Fruit fly (Drosophila melanogaster): ENCODE measurements around the gene primo-2.

The primo-2 gene

DNA sequence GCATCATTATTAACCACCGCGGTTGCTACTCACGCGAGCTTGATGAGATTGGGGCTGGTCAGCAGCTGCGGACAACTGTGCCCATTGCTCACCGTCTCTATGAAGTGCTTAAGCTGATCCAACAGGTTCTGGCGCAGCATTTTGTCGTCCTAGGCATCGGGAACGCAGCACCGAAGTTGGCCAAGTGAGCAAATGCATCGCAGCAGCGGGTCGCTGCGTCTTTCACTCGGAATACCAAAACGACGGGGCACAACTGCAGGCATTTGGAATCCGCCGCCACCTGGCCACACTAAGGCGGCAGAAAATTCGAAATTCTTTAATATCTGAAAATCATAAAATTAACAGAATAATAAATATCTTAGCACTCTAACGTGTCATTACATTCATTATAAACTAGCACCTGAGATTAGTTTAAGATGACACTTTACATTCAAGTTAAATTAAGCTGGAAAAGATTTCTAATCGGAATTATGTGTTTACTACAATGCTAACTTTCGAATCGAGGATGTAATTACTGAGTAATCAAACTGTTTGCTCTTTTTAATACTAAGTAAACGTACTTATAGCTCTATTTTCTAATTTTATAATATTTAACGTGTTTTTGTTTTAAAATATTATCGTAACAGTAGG lies 28.5 kb downstream of the primo-2 start:
- TF ChIP-seq h (GFP tag; optimal IDR thresholded peaks at IDR 0.05) (no peak), woc (GFP tag; optimal IDR thresholded peaks at IDR 0.05) (no peak), ey (GFP tag; optimal IDR thresholded peaks at IDR 0.05) (no peak)

dm6 chr3R:13676137-13677086 lies 35.2 kb downstream of the primo-2 start, which contains the start of the genes Lkb1 and CG9588:
TSS of gene Lkb1 (plus strand) at chr3R:13676549.
TSS of gene CG9588 (minus strand) at chr3R:13676681.
- TF ChIP-seq fru (GFP tag; optimal IDR thresholded peaks at IDR 0.05) (peak; percentile 69), psq (GFP tag; optimal IDR thresholded peaks at IDR 0.05) (peak; percentile 56), OdsH (GFP tag; optimal IDR thresholded peaks at IDR 0.05) (peak; percentile 66), h (GFP tag; optimal IDR thresholded peaks at IDR 0.05) (peak; percentile 56), woc (GFP tag; optimal IDR thresholded peaks at IDR 0.05) (no peak), HLH106 (tag; optimal IDR thresholded peaks at IDR 0.05) (peak; percentile 27), Hnf4 (GFP tag; optimal IDR thresholded peaks at IDR 0.05) (no peak), sv (GFP tag; optimal IDR thresholded peaks at IDR 0.05) (peak; percentile 39), sage (GFP tag; optimal IDR thresholded peaks at IDR 0.05) (no peak), foxo (GFP tag; optimal IDR thresholded peaks at IDR 0.05) (peak in 1 of 2 experiments; percentile 80), Vsx2 (GFP tag; optimal IDR thresholded peaks at IDR 0.05; ENCODE audit: partially characterized antibody) (no peak), ey (GFP tag; optimal IDR thresholded peaks at IDR 0.05) (peak; percentile 77), jim (GFP tag; optimal IDR thresholded peaks at IDR 0.05) (peak; percentile 51), Hr83 (GFP tag; optimal IDR thresholded peaks at IDR 0.05; ENCODE audit: poor library complexity, severe bottlenecking) (peak; percentile 53), rgr (GFP tag; optimal IDR thresholded peaks at IDR 0.05) (peak; percentile 62), Sp1 (GFP tag; optimal IDR thresholded peaks at IDR 0.05) (peak; percentile 13), br (GFP tag; optimal IDR thresholded peaks at IDR 0.05) (peak; percentile 66), Rel (GFP tag; optimal IDR thresholded peaks at IDR 0.05) (no peak), Rel (tag; optimal IDR thresholded peaks at IDR 0.05) (peak; percentile 79)

DNA sequence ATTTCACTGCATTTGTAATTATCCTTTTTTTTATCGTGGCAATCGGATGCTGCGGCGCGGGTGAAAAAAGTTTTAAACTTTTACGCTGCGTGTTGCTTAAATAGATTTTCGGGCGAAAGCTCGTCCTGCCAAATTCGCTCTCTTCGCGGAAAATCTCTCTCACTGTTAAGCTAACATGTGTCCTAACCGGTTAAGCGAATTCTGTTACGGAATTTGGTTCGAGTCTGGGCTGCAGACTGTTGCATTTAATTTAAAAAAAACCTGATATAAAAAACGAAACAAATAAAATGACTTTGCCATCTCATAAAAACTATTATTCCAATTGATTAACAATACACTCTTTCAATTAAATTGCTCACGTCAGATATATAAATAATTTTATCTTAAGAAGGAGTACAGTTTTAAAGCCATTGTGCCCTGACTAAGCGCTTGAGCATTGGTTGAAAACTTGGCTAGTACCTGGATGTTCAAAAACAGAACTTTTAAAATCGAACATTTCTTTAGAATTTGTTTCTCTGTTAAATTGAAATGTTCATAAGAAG lies 37.1 kb downstream of the primo-2 start, which contains the start of gene Task6:
TSS of gene Task6 (minus strand) at position 51 of the 542 bp plus-strand sequence.
- TF ChIP-seq Myc (optimal IDR thresholded peaks at IDR 0.05) (peak; percentile 73), N (GFP tag; optimal IDR thresholded peaks at IDR 0.05) (no peak), Dfd (GFP tag; optimal IDR thresholded peaks at IDR 0.05) (no peak)

dm6 chr3R:13672898-13673297 lies 38.7 kb downstream of the primo-2 start:
- TF ChIP-seq Hr78 (GFP tag; optimal IDR thresholded peaks at IDR 0.05) (no peak), jim (GFP tag; optimal IDR thresholded peaks at IDR 0.05) (no peak), Mio (GFP tag; optimal IDR thresholded peaks at IDR 0.05) (no peak), CG32264 (GFP tag; optimal IDR thresholded peaks at IDR 0.05) (no peak), Dif (GFP tag; optimal IDR thresholded peaks at IDR 0.05; ENCODE audit: partially characterized antibody) (no peak), foxo (GFP tag; optimal IDR thresholded peaks at IDR 0.05) (no peak), h (GFP tag; optimal IDR thresholded peaks at IDR 0.05) (no peak), dmrt93B (GFP tag; optimal IDR thresholded peaks at IDR 0.05) (no peak), dsf (GFP tag; optimal IDR thresholded peaks at IDR 0.05; ENCODE audit: borderline replicate concordance) (no peak), Hnf4 (GFP tag; optimal IDR thresholded peaks at IDR 0.05) (no peak)

dm6 chr3R:13665992-13666391 lies 45.6 kb downstream of the primo-2 start:
- no peak for TF ChIP-seq Jra (GFP tag; optimal IDR thresholded peaks at IDR 0.05)
- TF ChIP-seq GATAd (GFP tag; optimal IDR thresholded peaks at IDR 0.05): no peak
- TF ChIP-seq Myc (optimal IDR thresholded peaks at IDR 0.05): no peak
- TF ChIP-seq br (GFP tag; optimal IDR thresholded peaks at IDR 0.05): no peak
- TF ChIP-seq CG32264 (GFP tag; optimal IDR thresholded peaks at IDR 0.05): no peak
- TF ChIP-seq foxo (GFP tag; optimal IDR thresholded peaks at IDR 0.05): no peak
- no peak for TF ChIP-seq jim (GFP tag; optimal IDR thresholded peaks at IDR 0.05)
- no peak for TF ChIP-seq lola (GFP tag; optimal IDR thresholded peaks at IDR 0.05)
- TF ChIP-seq h (GFP tag; optimal IDR thresholded peaks at IDR 0.05): no peak
- no peak for TF ChIP-seq brk (GFP tag; optimal IDR thresholded peaks at IDR 0.05)
- TF ChIP-seq Hnf4 (GFP tag; optimal IDR thresholded peaks at IDR 0.05): no peak
- TF ChIP-seq OdsH (GFP tag; optimal IDR thresholded peaks at IDR 0.05): no peak
- no peak for TF ChIP-seq fru (GFP tag; optimal IDR thresholded peaks at IDR 0.05)
